Fruit fly (Drosophila melanogaster) whole organism, embryonic: ENCODE data around the gene CG34002.
A peak's percentile ranks its signal among the peaks of the same experiment; 100 is the strongest.

ENCODE experiments used
- Antp ChIP-seq: fragments of 200-800 bp; sonication (Bioruptor generic); optimal IDR thresholded peaks from 3 replicates; lab custom pipeline; 2016; ENCODE audit warnings: missing biosample characterization, missing genetic modification characterization
- Atf-2 ChIP-seq: fragments of 200-800 bp; sonication (Bioruptor generic); optimal IDR thresholded peaks from 2 replicates; lab custom pipeline; 2016; ENCODE audit warnings: missing biosample characterization, missing genetic modification characterization
- Awh ChIP-seq: fragments of 200-800 bp; sonication (Bioruptor generic); IDR thresholded peaks from 2 replicates; pipeline ENCODE4, ENCODE4 v1.3.6; 2022; ENCODE audit warnings: missing biosample characterization, missing genetic modification characterization
- BEAF-32 ChIP-seq: fragments of 200-800 bp; sonication (Bioruptor generic); optimal IDR thresholded peaks from 3 replicates; lab custom pipeline; 2017; ENCODE audit warnings: missing biosample characterization, missing genetic modification characterization, mild to moderate bottlenecking, moderate library complexity, missing genetic modification reagents
- CG11085 ChIP-seq: fragments of 200-800 bp; sonication (Bioruptor generic); IDR thresholded peaks from 2 replicates; pipeline ENCODE4 v1.3.6; 2022; ENCODE audit warnings: missing biosample characterization, missing genetic modification characterization
- CG13123 ChIP-seq: fragments of 200-800 bp; sonication (Bioruptor generic); optimal IDR thresholded peaks from 2 replicates; lab custom pipeline; 2016; ENCODE audit warnings: missing biosample characterization, missing genetic modification characterization
- CG14965 ChIP-seq: fragments of 200-800 bp; sonication (Bioruptor generic); optimal IDR thresholded peaks from 2 replicates; lab custom pipeline; 2016; ENCODE audit warnings: missing biosample characterization, missing genetic modification characterization, borderline replicate concordance
- CG16815 ChIP-seq: fragments of 200-800 bp; sonication (Bioruptor generic); optimal IDR thresholded peaks from 3 replicates; lab custom pipeline; 2017; ENCODE audit warnings: missing biosample characterization, mild to moderate bottlenecking, missing genetic modification characterization
- CG18262 ChIP-seq: fragments of 200-800 bp; optimal IDR thresholded peaks from 3 replicates; lab custom pipeline; 2019; ENCODE audit warnings: missing biosample characterization, mild to moderate bottlenecking, missing genetic modification characterization, moderate library complexity
- CG1832 ChIP-seq: fragments of 200-800 bp; sonication (Bioruptor generic); optimal IDR thresholded peaks from 2 replicates; lab custom pipeline; 2017; ENCODE audit warnings: missing biosample characterization, mild to moderate bottlenecking, missing genetic modification characterization, inconsistent platforms
- CG2116 ChIP-seq: fragments of 200-800 bp; sonication (Bioruptor generic); optimal IDR thresholded peaks from 3 replicates; lab custom pipeline; 2018; ENCODE audit warnings: missing biosample characterization, mild to moderate bottlenecking, missing genetic modification characterization
- CG2199 ChIP-seq: fragments of 200-800 bp; sonication (Bioruptor generic); IDR thresholded peaks from 3 replicates; pipeline ENCODE4 v1.3.6; 2022; ENCODE audit warnings: missing biosample characterization, missing genetic modification characterization
- CG32772 ChIP-seq: fragments of 200-800 bp; sonication (Bioruptor generic); IDR thresholded peaks from 2 replicates; pipeline ENCODE4 v1.3.6; 2022; ENCODE audit warnings: missing biosample characterization, missing genetic modification characterization
- CG33557 ChIP-seq: fragments of 200-800 bp; sonication (Bioruptor generic); optimal IDR thresholded peaks from 2 replicates; lab custom pipeline; 2019; ENCODE audit warnings: missing biosample characterization, mild to moderate bottlenecking, missing genetic modification characterization, moderate library complexity
- CG3838 ChIP-seq: fragments of 200-800 bp; sonication (Bioruptor generic); optimal IDR thresholded peaks from 3 replicates; lab custom pipeline; 2016; ENCODE audit warnings: missing biosample characterization, missing genetic modification characterization
- CG4360 ChIP-seq: fragments of 200-800 bp; sonication (Bioruptor generic); IDR thresholded peaks from 2 replicates; pipeline ENCODE4 v1.3.6; 2022; ENCODE audit warnings: missing biosample characterization, missing genetic modification characterization
- CG6765 ChIP-seq: fragments of 200-800 bp; sonication (Bioruptor generic); optimal IDR thresholded peaks from 3 replicates; lab custom pipeline; 2017; ENCODE audit warnings: missing biosample characterization, mild to moderate bottlenecking, missing genetic modification characterization
- CG7271 ChIP-seq: fragments of 200-800 bp; sonication (Bioruptor generic); optimal IDR thresholded peaks from 2 replicates; lab custom pipeline; 2018; ENCODE audit warnings: missing biosample characterization, mild to moderate bottlenecking, missing genetic modification characterization, moderate library complexity
- CG7928 ChIP-seq: fragments of 200-800 bp; sonication (Bioruptor generic); optimal IDR thresholded peaks from 2 replicates; lab custom pipeline; 2017; ENCODE audit warnings: missing biosample characterization, mild to moderate bottlenecking, missing genetic modification characterization
- CG8478 ChIP-seq: fragments of >200 bp; optimal IDR thresholded peaks from 2 replicates; lab custom pipeline; 2018
- CoRest ChIP-seq: fragments of 200-800 bp; sonication (Bioruptor generic); optimal IDR thresholded peaks from 3 replicates; lab custom pipeline; 2018; ENCODE audit warnings: missing biosample characterization, mild to moderate bottlenecking, missing genetic modification characterization, moderate library complexity
- ERR ChIP-seq: fragments of 200-800 bp; sonication (Bioruptor generic); optimal IDR thresholded peaks from 2 replicates; lab custom pipeline; 2016; ENCODE audit warnings: missing biosample characterization, missing genetic modification characterization
- HHEX ChIP-seq: fragments of 200-800 bp; sonication (Bioruptor generic); optimal IDR thresholded peaks from 3 replicates; lab custom pipeline; 2017; ENCODE audit warnings: missing biosample characterization, mild to moderate bottlenecking, missing genetic modification characterization, missing genetic modification reagents
- Hmx ChIP-seq: fragments of 200-800 bp; sonication (Bioruptor generic); optimal IDR thresholded peaks from 2 replicates; lab custom pipeline; 2016; ENCODE audit warnings: missing biosample characterization, missing genetic modification characterization
- Jarid2 ChIP-seq: fragments of 200-800 bp; sonication (Bioruptor generic); optimal IDR thresholded peaks from 3 replicates; lab custom pipeline; 2017; ENCODE audit warnings: mild to moderate bottlenecking, missing biosample characterization, missing genetic modification reagents, missing genetic modification characterization
- NC2α ChIP-seq: fragments of 200-800 bp; sonication (Bioruptor generic); optimal IDR thresholded peaks from 2 replicates; lab custom pipeline; 2016; ENCODE audit warnings: missing biosample characterization, missing genetic modification characterization
- Oaz ChIP-seq: fragments of 200-800 bp; sonication (Bioruptor generic); IDR thresholded peaks from 2 replicates; pipeline ENCODE4 v1.3.6; 2022; ENCODE audit warnings: missing biosample characterization, missing genetic modification characterization
- Opbp ChIP-seq: fragments of 200-800 bp; sonication (Bioruptor generic); IDR thresholded peaks from 3 replicates; pipeline ENCODE4 v1.3.6; 2022; ENCODE audit warnings: missing biosample characterization, missing genetic modification characterization; ENCODE audit not compliant: partially characterized antibody
- Ravus ChIP-seq: fragments of 200-800 bp; sonication (Bioruptor generic); IDR thresholded peaks from 2 replicates; pipeline ENCODE4 v1.3.6; 2022; ENCODE audit warnings: missing biosample characterization, missing genetic modification characterization
- ato ChIP-seq: fragments of 200-800 bp; sonication (Bioruptor generic); IDR thresholded peaks from 2 replicates; pipeline ENCODE4 v1.3.6; 2022; ENCODE audit warnings: missing biosample characterization, missing genetic modification characterization; ENCODE audit not compliant: partially characterized antibody
- bowl ChIP-seq: fragments of 200-800 bp; sonication (Bioruptor generic); IDR thresholded peaks from 2 replicates; pipeline ENCODE4 v1.3.6; 2022; ENCODE audit warnings: missing biosample characterization, missing genetic modification characterization
- bsh ChIP-seq, 2 experiments: fragments of 200-800 bp; sonication (Bioruptor generic); optimal IDR thresholded peaks; 2 replicates each; lab custom pipeline; 2017 to 2018; ENCODE audit warnings: mild to moderate bottlenecking in 2 of 2, missing biosample characterization in 2 of 2, missing genetic modification characterization in 2 of 2, moderate library complexity in 1 of 2
- chif ChIP-seq, 2 experiments: fragments of 200-800 bp; sonication (Bioruptor generic); optimal IDR thresholded peaks; 3 replicates each; lab custom pipeline; 2016; ENCODE audit warnings: missing biosample characterization in 2 of 2, missing genetic modification characterization in 2 of 2
- chinmo ChIP-seq: fragments of 200-800 bp; sonication (Bioruptor generic); IDR thresholded peaks from 4 replicates; pipeline ENCODE4 v1.3.6; 2022; ENCODE audit warnings: missing biosample characterization, missing genetic modification characterization; ENCODE audit not compliant: partially characterized antibody
- da ChIP-seq: fragments of 200-800 bp; sonication (Bioruptor generic); optimal IDR thresholded peaks from 2 replicates; lab custom pipeline; 2016; ENCODE audit warnings: missing biosample characterization, missing genetic modification characterization
- dmrt99B ChIP-seq: fragments of 200-800 bp; sonication (Bioruptor generic); optimal IDR thresholded peaks from 2 replicates; lab custom pipeline; 2018; ENCODE audit warnings: missing biosample characterization, mild to moderate bottlenecking, missing genetic modification characterization, moderate library complexity
- grau ChIP-seq: fragments of 200-800 bp; optimal IDR thresholded peaks from 3 replicates; lab custom pipeline; 2019; ENCODE audit warnings: missing biosample characterization, mild to moderate bottlenecking, missing genetic modification characterization, moderate library complexity
- h ChIP-seq: fragments of >200 bp; optimal IDR thresholded peaks from 2 replicates; lab custom pipeline; 2017
- kni ChIP-seq: fragments of 200-800 bp; sonication (Bioruptor generic); optimal IDR thresholded peaks from 3 replicates; lab custom pipeline; 2017; ENCODE audit warnings: mild to moderate bottlenecking, missing biosample characterization, missing genetic modification reagents, missing genetic modification characterization
- nerfin-2 ChIP-seq: fragments of 200-800 bp; sonication (Bioruptor generic); IDR thresholded peaks from 2 replicates; pipeline ENCODE4 v1.3.6; 2022; ENCODE audit warnings: missing biosample characterization, missing genetic modification characterization; ENCODE audit not compliant: partially characterized antibody
- p53 ChIP-seq: fragments of 200-800 bp; sonication (Bioruptor generic); optimal IDR thresholded peaks from 2 replicates; lab custom pipeline; 2016; ENCODE audit warnings: missing biosample characterization, missing genetic modification characterization
- pb ChIP-seq: fragments of 200-800 bp; sonication (Bioruptor generic); optimal IDR thresholded peaks from 3 replicates; lab custom pipeline; 2016; ENCODE audit warnings: missing biosample characterization, missing genetic modification characterization
- peb ChIP-seq: fragments of 200-800 bp; sonication (Bioruptor generic); IDR thresholded peaks from 2 replicates; pipeline ENCODE4 v1.3.6; 2022; ENCODE audit warnings: missing biosample characterization, missing genetic modification characterization
- row ChIP-seq: fragments of 200-800 bp; sonication (Bioruptor generic); IDR thresholded peaks from 3 replicates; pipeline ENCODE4 v1.3.6; 2022; ENCODE audit warnings: missing biosample characterization, missing genetic modification characterization
- sna ChIP-seq: fragments of 200-800 bp; sonication (Bioruptor generic); IDR thresholded peaks from 2 replicates; pipeline ENCODE4 v1.3.6; 2022; ENCODE audit warnings: missing biosample characterization, missing genetic modification characterization; ENCODE audit not compliant: partially characterized antibody
- sr ChIP-seq: fragments of 200-800 bp; sonication (Bioruptor generic); IDR thresholded peaks from 3 replicates; pipeline ENCODE4 v1.3.6; 2022; ENCODE audit warnings: missing biosample characterization, missing genetic modification characterization
- tx ChIP-seq: fragments of 200-800 bp; sonication (Bioruptor generic); optimal IDR thresholded peaks from 2 replicates; lab custom pipeline; 2016; ENCODE audit warnings: missing biosample characterization, missing genetic modification characterization
- vnd ChIP-seq: fragments of 200-800 bp; sonication (Bioruptor generic); IDR thresholded peaks from 3 replicates; pipeline ENCODE4 v1.3.6; 2022; ENCODE audit warnings: missing biosample characterization, missing genetic modification characterization; ENCODE audit not compliant: partially characterized antibody
- vvl ChIP-seq: fragments of 200-800 bp; sonication (Bioruptor generic); IDR thresholded peaks from 2 replicates; pipeline ENCODE4 v1.3.6; 2022; ENCODE audit warnings: missing biosample characterization, missing genetic modification characterization

Gene CG34002

DNA sequence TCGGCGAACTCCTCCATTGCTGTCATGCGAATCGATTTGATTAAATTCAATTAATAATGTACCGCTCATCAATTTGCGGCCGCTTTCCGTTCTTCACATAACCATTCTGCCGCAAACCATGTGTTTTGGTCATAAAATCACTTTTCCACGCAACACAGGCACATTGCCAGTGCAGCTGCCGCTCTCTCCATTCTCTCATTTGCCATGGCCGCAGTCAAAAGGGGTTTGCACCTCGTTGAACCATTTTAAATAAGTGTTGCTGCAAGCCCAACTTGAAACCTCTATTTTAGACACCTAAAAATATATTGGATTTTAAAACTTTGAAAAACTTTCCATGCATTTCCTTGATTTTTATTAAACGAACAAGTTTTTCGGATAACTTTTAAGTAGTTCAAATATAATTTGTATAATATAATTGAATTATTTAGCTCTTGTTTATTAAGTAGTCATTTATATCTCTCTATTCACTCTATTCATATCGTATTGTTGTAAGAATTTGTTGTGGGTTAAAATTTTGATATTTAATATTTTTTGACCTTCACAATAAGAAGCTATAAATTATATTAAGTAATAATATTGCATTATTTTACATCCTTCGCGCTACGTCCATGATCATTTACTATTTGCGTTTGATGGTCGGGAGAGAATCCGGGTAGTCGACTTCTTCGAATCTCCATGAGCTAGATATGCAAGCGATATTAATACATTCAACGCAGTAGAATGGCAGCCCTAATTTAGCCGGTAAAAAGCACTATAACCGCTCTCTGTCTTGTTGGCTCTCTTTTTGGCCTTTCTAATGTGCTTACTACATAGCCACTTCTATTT is 1.4 kb upstream of the CG34002 start, which contains the start of gene CG5535 (continued):
- TF ChIP-seq vvl (GFP tag; lab: Robert Waterston, UW) (peak; percentile 80), Awh (GFP tag; lab: Robert Waterston, UW) (peak; percentile 22; the same call in 1 of the 2 replicates), CG32772 (GFP tag; lab: Robert Waterston, UW) (no peak; the same call in 1 of the 2 replicates), Opbp (GFP tag; lab: Robert Waterston, UW) (no peak), dmrt99B (tag; lab: Kevin White, UChicago) (peak; percentile 85), pb (GFP tag; lab: Kevin White, UChicago) (no peak), bowl (GFP tag; lab: Robert Waterston, UW) (no peak), BEAF-32 (GFP tag; lab: Kevin White, UChicago) (no peak), CG16815 (peak; percentile 86), CG4360 (GFP tag; lab: Robert Waterston, UW) (no peak), vnd (GFP tag; lab: Robert Waterston, UW) (no peak), CG6765 (GFP tag; lab: Kevin White, UChicago) (peak; percentile 80), p53 (GFP tag; lab: Kevin White, UChicago) (no peak), ERR (peak; percentile 47), CG8478 (lab: Kevin White, UChicago) (no peak), CG13123 (GFP tag; lab: Kevin White, UChicago) (no peak), sr (GFP tag; lab: Robert Waterston, UW) (no peak), peb (GFP tag; lab: Robert Waterston, UW) (0 out of 2 replicates have a peak, but pooled peaks have one; percentile 39), chinmo (GFP tag; lab: Robert Waterston, UW) (peak; percentile 63; the same call in 1 of the 4 replicates), kni (GFP tag; lab: Kevin White, UChicago) (peak; percentile 58), CG7271 (no peak), Antp (peak; percentile 73), CG2199 (GFP tag; lab: Robert Waterston, UW) (peak; percentile 74), CG2116 (GFP tag; lab: Kevin White, UChicago) (peak; percentile 32), nerfin-2 (GFP tag; lab: Robert Waterston, UW) (no peak; the same call in 1 of the 2 replicates), grau (tag; lab: Kevin White, UChicago) (peak; percentile 88), bsh (GFP tag; optimal IDR thresholded peaks at IDR 0.05; lab: Kevin White, UChicago) (peak; percentile 68 to 81), CG33557 (GFP tag; lab: Kevin White, UChicago) (peak; percentile 79), CG14965 (GFP tag; lab: Kevin White, UChicago) (no peak), Ravus (GFP tag; lab: Robert Waterston, UW) (peak; percentile 8; the same call in 1 of the 2 replicates), chif (GFP tag; optimal IDR thresholded peaks at IDR 0.05; lab: Kevin White, UChicago) (peak in 1 of 2 experiments; percentile 41), ato (GFP tag; lab: Robert Waterston, UW) (no peak), h (lab: Kevin White, UChicago) (no peak), CG1832 (GFP tag; lab: Kevin White, UChicago) (no peak), Atf-2 (GFP tag; lab: Kevin White, UChicago) (peak; percentile 17), NC2α (no peak), da (no peak), sna (GFP tag; lab: Robert Waterston, UW) (no peak), HHEX (GFP tag; lab: Kevin White, UChicago) (peak; percentile 66), Hmx (GFP tag; lab: Kevin White, UChicago) (peak; percentile 44), CG7928 (GFP tag; lab: Kevin White, UChicago) (no peak), CG18262 (tag; lab: Kevin White, UChicago) (peak; percentile 96), Oaz (GFP tag; lab: Robert Waterston, UW) (peak; percentile 47), CG11085 (GFP tag; lab: Robert Waterston, UW) (peak; percentile 50; the same call in 1 of the 2 replicates), CoRest (tag; lab: Kevin White, UChicago) (peak; percentile 93), tx (GFP tag; lab: Kevin White, UChicago) (no peak), Jarid2 (peak; percentile 35), CG3838 (no peak), row (GFP tag; lab: Robert Waterston, UW) (peak; percentile 88)
